Worm (Caenorhabditis elegans): Measurements from ENCODE around the gene K02E10.4.

K02E10.4 gene

DNA sequence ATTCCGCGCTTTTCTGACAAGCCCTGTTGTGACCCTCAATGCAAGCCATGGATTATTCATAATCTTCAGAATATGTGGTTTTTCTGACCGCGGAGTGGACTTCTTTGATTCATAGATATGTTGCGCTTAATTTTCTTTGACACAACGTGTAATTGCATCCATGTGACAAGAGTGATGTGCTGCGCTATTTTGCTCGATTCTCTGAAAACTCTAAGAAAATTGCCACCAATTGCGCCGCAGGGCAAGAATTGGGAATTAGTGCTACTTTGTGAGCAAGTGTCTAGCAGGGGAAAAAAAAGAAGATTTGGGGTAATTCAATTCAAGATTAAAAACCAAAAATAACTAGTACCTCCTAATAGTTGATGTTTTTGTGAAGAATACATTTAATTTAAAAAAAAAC, 19.0 kb upstream of the K02E10.4 start:
- TF ChIP-seq zag-1 (tag; optimal IDR thresholded peaks at IDR 0.05) (no peak), mdl-1 (tag; optimal IDR thresholded peaks at IDR 0.05) (no peak), fos-1 (tag; optimal IDR thresholded peaks at IDR 0.05) (no peak), hmg-11 (tag; optimal IDR thresholded peaks at IDR 0.05) (no peak), fkh-10 (GFP tag; optimal IDR thresholded peaks at IDR 0.05) (no peak)

DNA sequence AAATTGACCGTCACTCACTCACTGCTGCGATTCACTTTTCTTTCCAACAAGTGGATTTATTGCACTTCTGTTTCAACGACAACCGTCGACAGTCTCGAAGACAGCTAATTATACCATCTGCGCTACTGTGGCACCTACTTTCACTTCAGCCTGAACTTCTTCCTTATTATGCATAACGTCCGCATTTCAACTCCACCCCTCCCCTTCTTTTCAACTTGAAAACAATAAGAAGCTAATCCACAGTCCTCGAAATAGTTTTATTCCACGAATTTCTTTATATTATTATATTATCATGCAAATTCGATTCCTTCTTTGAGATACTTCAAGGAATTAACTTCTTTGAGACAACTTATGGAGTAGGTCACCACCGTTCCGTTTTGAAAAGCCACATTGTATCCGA, 11.8 kb upstream of the K02E10.4 start, which contains the start of gene R04B3.1:
Gene R04B3.1 (minus strand): TSS at position 101 of the 400 bp plus-strand sequence.
- TF ChIP-seq ceh-16 (tag; optimal IDR thresholded peaks at IDR 0.05), result no peak
- peak; percentile 20 for TF ChIP-seq nhr-25 (tag; optimal IDR thresholded peaks at IDR 0.05)

DNA sequence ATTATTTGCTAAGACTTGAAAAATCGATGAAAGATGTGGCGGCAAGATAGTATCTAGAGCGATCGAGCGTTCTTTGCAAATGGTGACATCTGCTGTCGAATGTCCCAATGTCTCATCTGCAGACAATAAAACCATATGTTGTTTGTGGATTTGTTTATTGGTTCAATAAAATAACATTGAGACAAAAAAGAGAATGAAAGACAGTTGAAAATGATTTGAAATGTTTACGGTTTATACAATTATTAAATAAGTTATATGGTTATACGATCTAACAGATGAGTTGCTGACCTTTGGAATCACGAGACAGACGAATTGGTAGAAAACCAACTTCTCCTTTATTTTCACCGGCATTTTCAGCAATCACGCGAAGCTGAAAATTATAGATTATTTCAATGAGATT, 9.4 kb upstream of the K02E10.4 start, which contains the start of gene R04B3.2:
Gene R04B3.2 (minus strand): TSS at position 101 of the 400 bp plus-strand sequence.
- TF ChIP-seq unc-62 (GFP tag; optimal IDR thresholded peaks at IDR 0.05), result no peak
- TF ChIP-seq nhr-43 (tag; optimal IDR thresholded peaks at IDR 0.05; ENCODE audit: poor library complexity, severe bottlenecking), result no peak
- TF ChIP-seq nhr-237 (tag; optimal IDR thresholded peaks at IDR 0.05), result no peak
- no peak for TF ChIP-seq elt-2 (tag; optimal IDR thresholded peaks at IDR 0.05)
- no peak for TF ChIP-seq ceh-16 (tag; optimal IDR thresholded peaks at IDR 0.05)
- no peak for TF ChIP-seq mml-1 (tag; optimal IDR thresholded peaks at IDR 0.05)
- no peak for TF ChIP-seq daf-12 (tag; optimal IDR thresholded peaks at IDR 0.05)
- TF ChIP-seq lin-39 (tag; optimal IDR thresholded peaks at IDR 0.05), result no peak
- no peak for TF ChIP-seq tbx-2 (tag; optimal IDR thresholded peaks at IDR 0.05)
- no peak for TF ChIP-seq nhr-67 (tag; optimal IDR thresholded peaks at IDR 0.05)
- TF ChIP-seq lsy-12 (tag; optimal IDR thresholded peaks at IDR 0.05), result no peak
- TF ChIP-seq nhr-23 (tag; optimal IDR thresholded peaks at IDR 0.05), result no peak
- TF ChIP-seq ZK546.5 (tag; optimal IDR thresholded peaks at IDR 0.05), result no peak
- TF ChIP-seq mdl-1 (tag; optimal IDR thresholded peaks at IDR 0.05), result no peak
- no peak for TF ChIP-seq pha-4 (tag; optimal IDR thresholded peaks at IDR 0.05)
- no peak for TF ChIP-seq skn-1 (tag; optimal IDR thresholded peaks at IDR 0.05)
- TF ChIP-seq eor-1 (tag; optimal IDR thresholded peaks at IDR 0.05), result no peak
- no peak for TF ChIP-seq unc-39 (tag; optimal IDR thresholded peaks at IDR 0.05)
- TF ChIP-seq ama-1 (optimal IDR thresholded peaks at IDR 0.05), result no peak
- TF ChIP-seq lin-15B (tag; optimal IDR thresholded peaks at IDR 0.05), result no peak

DNA sequence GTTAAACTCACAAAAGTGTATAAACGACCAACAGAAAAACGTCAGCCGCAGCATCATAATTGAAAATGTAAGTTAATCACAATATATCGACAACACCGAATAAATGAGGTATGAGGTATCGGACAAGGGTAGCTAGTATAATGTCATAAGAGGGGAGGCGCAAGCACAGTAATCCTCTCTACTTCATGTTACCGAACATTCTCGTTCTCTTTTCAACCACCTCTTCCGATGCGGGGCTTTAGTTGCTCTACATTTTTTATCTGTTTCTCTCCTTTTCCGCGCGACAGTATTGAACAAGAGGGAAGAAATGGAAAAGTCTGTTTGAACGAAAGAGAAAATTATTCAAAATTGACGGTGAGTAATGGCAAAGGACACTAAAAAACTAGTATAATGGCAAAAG, 7.2 kb upstream of the K02E10.4 start, which contains the start of gene R04B3.3:
Gene R04B3.3 (minus strand): TSS at position 101 of the 400 bp plus-strand sequence.
- no peak for TF ChIP-seq aly-2 (tag; optimal IDR thresholded peaks at IDR 0.05)

DNA sequence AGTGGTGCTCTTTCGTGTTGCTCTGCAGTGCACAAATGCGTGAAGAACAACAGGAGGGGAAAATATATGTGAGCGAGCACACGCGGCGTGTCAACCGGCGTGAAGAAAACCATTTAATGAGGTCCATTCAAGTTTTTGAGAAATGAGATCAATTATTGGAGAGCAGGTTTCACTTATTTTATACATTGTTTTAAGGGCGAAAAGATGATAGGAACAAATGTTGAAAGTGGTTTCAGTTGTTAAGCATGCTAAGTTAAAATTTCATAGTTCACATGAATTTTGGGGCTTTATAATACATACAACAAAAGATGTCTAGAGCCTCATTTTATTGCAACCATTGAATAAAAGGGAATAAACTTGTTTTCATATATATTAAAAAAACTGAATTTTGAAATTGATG, 4.2 kb upstream of the K02E10.4 start, which contains the start of gene K02E10.5:
Gene K02E10.5 (minus strand): TSS at position 101 of the 400 bp plus-strand sequence.
- no peak for TF ChIP-seq nhr-67 (tag; optimal IDR thresholded peaks at IDR 0.05)
- no peak for TF ChIP-seq mml-1 (tag; optimal IDR thresholded peaks at IDR 0.05)
- no peak for TF ChIP-seq snpc-4 (tag; optimal IDR thresholded peaks at IDR 0.05)
- no peak for TF ChIP-seq daf-12 (tag; optimal IDR thresholded peaks at IDR 0.05)
- TF ChIP-seq elt-1 (tag; optimal IDR thresholded peaks at IDR 0.05), result no peak
- no peak for TF ChIP-seq nfya-1 (tag; optimal IDR thresholded peaks at IDR 0.05; ENCODE audit: insufficient read depth)

DNA sequence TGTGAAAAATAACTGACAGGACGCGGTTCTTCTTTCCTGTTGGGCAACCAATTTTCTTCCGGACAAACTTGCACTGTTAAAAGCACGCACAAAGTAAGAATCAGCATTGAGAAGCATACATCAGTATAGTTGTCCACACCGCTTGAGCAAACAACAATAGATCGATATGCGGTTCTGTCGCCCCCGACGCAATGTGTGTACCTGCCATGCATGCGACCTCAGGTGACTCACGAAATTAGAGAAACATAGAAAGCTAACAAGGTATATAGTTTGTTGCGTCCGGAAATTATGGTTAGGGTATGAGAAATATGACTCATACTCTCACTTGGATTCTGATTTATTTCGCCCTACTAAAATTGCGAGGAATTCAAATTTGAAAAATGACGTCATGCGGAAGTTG, 441 bp upstream of the K02E10.4 start, which contains the start of gene K02E10.6:
Gene K02E10.6 (minus strand): TSS at position 149 of the 400 bp plus-strand sequence.
- TF ChIP-seq lin-39 (tag; optimal IDR thresholded peaks at IDR 0.05), result no peak
- TF ChIP-seq lin-15B (tag; optimal IDR thresholded peaks at IDR 0.05), result no peak
- TF ChIP-seq pqm-1 (tag; optimal IDR thresholded peaks at IDR 0.05), result peak; percentile 9

DNA sequence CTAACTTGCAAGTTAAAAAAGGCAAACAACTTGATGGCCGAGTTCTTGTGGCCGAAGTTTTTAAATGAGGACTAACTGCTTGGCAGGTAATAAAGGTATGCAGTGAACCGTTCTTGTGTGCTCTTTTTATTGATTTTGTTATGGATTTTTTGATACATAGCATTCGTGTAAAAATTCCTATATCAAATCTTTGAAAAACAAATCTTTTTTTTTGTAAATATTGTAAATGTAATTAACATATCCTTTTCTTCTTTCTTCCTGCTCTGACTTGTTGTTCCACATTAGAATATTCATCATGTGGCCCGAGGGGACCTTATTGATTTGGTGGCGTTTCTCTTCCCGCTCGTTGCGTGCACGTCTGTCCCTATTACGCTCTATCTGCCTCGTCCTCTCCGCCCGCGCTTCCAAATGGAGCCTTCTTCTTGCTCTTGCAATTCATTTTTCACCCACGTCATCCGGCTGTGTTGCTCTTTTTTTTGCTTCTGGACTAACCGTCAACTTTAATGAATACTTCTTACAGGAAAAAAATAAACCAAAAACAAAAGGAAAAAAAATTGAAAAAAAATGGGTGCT, 5.5 kb downstream of the K02E10.4 start, which contains the start of gene hid-1:
Gene hid-1 (plus strand): TSS at position 523 of the 573 bp plus-strand sequence.
- TF ChIP-seq pha-4 (tag; optimal IDR thresholded peaks at IDR 0.05) (peak; percentile 30), nhr-67 (tag; optimal IDR thresholded peaks at IDR 0.05) (no peak), lin-39 (tag; optimal IDR thresholded peaks at IDR 0.05) (peak; percentile 62), eor-1 (tag; optimal IDR thresholded peaks at IDR 0.05) (no peak), unc-62 (GFP tag; optimal IDR thresholded peaks at IDR 0.05) (no peak), lsy-12 (tag; optimal IDR thresholded peaks at IDR 0.05) (no peak), lin-15B (tag; optimal IDR thresholded peaks at IDR 0.05) (no peak), nhr-28 (tag; optimal IDR thresholded peaks at IDR 0.05) (no peak), elt-2 (tag; optimal IDR thresholded peaks at IDR 0.05) (peak; percentile 4), nhr-12 (tag; optimal IDR thresholded peaks at IDR 0.05) (no peak), nhr-77 (tag; optimal IDR thresholded peaks at IDR 0.05) (no peak), sea-2 (GFP tag; optimal IDR thresholded peaks at IDR 0.05) (no peak), hmg-11 (tag; optimal IDR thresholded peaks at IDR 0.05) (peak; percentile 69), tbx-2 (tag; optimal IDR thresholded peaks at IDR 0.05) (no peak), aly-2 (tag; optimal IDR thresholded peaks at IDR 0.05) (no peak), ceh-28 (tag; optimal IDR thresholded peaks at IDR 0.05) (no peak), daf-12 (tag; optimal IDR thresholded peaks at IDR 0.05) (no peak), fkh-10 (GFP tag; optimal IDR thresholded peaks at IDR 0.05) (peak; percentile 20), nfya-1 (tag; optimal IDR thresholded peaks at IDR 0.05; ENCODE audit: insufficient read depth) (peak; percentile 38)

All from whole organism, L3 larva.